Fruit fly (Drosophila melanogaster): ENCODE data around the gene CG14075.
A peak's percentile ranks its signal among the peaks of the same experiment; 100 is the strongest.

The CG14075 gene

DNA sequence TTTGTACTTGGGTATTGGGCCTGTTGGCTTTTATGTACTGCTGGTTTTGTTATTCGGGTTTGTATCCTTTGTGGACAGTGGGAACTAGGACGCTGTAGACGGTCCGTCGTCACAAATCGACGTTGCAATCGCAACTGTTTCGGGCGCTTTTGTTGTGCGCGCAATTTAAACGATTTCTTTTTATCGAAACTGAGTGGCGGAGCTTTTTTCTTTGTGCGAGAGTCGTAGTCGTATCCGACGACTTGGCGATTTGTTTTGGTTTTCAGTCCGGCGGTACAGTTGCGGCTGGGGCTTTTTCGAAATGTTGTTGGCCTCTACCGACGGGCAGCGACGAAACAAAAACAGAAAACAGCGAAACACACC is 10.9 kb downstream of the CG14075 start (continued):
- peak; percentile 24 for TF ChIP-seq scrt (GFP tag; optimal IDR thresholded peaks at IDR 0.05)
- peak; percentile 15; the same call in 1 of the 3 replicates for TF ChIP-seq ci (GFP tag; IDR thresholded peaks at IDR 0.05)
- TF ChIP-seq Deaf1 (tag; optimal IDR thresholded peaks at IDR 0.05): peak; percentile 88
- TF ChIP-seq Bgb (GFP tag; IDR thresholded peaks at IDR 0.05; ENCODE audit: partially characterized antibody): peak; percentile 22; the same call in 1 of the 2 replicates
- TF ChIP-seq sisA (GFP tag; IDR thresholded peaks at IDR 0.05): no peak
- TF ChIP-seq seq (GFP tag; IDR thresholded peaks at IDR 0.05): peak; percentile 13; the same call in 1 of the 2 replicates
- TF ChIP-seq CG34224 (GFP tag; IDR thresholded peaks at IDR 0.05; ENCODE audit: partially characterized antibody): 0 out of 3 replicates have a peak, but pooled peaks have one; percentile 26
- 0 out of 3 replicates have a peak, but pooled peaks have one; percentile 25 for TF ChIP-seq z (GFP tag; IDR thresholded peaks at IDR 0.05)
- TF ChIP-seq E2f2 (GFP tag; IDR thresholded peaks at IDR 0.05): peak; percentile 56
- TF ChIP-seq CG9797 (GFP tag; optimal IDR thresholded peaks at IDR 0.05): no peak
- TF ChIP-seq CG34376 (GFP tag; optimal IDR thresholded peaks at IDR 0.05): peak; percentile 32
- TF ChIP-seq CG17359 (tag; optimal IDR thresholded peaks at IDR 0.05): no peak
- no peak for TF ChIP-seq kah (GFP tag; optimal IDR thresholded peaks at IDR 0.05)
- no peak for TF ChIP-seq CG8290 (GFP tag; optimal IDR thresholded peaks at IDR 0.05)
- peak in 1 of 2 experiments; percentile 11 for TF ChIP-seq CG8290 (tag; optimal IDR thresholded peaks at IDR 0.05)
- no peak for TF ChIP-seq CG10321 (GFP tag; IDR thresholded peaks at IDR 0.05)
- TF ChIP-seq pfk (GFP tag; optimal IDR thresholded peaks at IDR 0.05): no peak
- TF ChIP-seq CG13287 (GFP tag; IDR thresholded peaks at IDR 0.05; ENCODE audit: partially characterized antibody): peak; percentile 32; the same call in 1 of the 2 replicates

DNA sequence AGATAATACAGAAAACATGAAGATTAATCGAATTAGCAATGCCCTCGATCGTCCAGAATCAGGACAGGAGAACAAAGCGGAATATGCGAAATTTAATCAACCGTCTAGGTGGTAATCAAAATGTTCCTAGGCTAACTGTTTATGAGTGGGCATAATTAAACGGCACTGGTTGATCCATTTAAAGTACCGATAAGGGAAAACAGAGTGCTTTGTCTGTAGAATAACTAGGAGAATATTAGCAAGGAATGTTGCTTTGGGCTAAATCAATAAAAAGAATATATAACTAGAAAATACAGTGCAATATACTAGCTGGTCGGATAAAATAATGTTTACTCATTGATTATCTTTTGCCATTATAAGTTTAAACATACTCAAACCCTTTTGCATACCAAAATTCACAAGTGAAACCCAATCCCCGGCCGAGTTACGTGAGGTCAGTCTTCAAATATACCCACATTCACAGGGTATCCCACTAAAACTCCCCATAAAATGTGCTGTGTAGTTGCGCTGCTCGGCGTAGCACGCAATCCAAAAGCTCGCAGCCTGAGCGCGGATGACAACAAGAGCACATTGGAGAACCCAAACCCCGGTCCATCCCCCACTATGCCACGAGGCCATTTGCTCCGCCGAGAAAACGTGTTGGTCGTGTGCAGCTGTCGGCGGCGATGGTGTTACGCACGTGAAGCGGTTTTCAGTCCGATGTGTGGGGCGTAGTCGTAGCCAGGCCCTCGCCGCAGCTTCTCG is 11.4 kb downstream of the CG14075 start:
- TF ChIP-seq en (GFP tag; optimal IDR thresholded peaks at IDR 0.05): peak; percentile 32
- TF ChIP-seq insv (GFP tag; optimal IDR thresholded peaks at IDR 0.05): no peak
- no peak for TF ChIP-seq sens-2 (GFP tag; IDR thresholded peaks at IDR 0.05)
- peak; percentile 58; the same call in 2 of the 3 replicates for TF ChIP-seq CG2889 (GFP tag; IDR thresholded peaks at IDR 0.05)
- peak; percentile 46 for TF ChIP-seq CG7987 (GFP tag; optimal IDR thresholded peaks at IDR 0.05)
- peak; percentile 78 for TF ChIP-seq Sox100B (GFP tag; optimal IDR thresholded peaks at IDR 0.05)
- peak; percentile 61 for TF ChIP-seq CG11085 (GFP tag; IDR thresholded peaks at IDR 0.05)
- peak; percentile 21; the same call in 1 of the 3 replicates for TF ChIP-seq zen2 (GFP tag; IDR thresholded peaks at IDR 0.05; ENCODE audit: partially characterized antibody)
- no peak for TF ChIP-seq CG4707 (GFP tag; optimal IDR thresholded peaks at IDR 0.05)
- TF ChIP-seq Oli (tag; optimal IDR thresholded peaks at IDR 0.05): peak; percentile 79
- TF ChIP-seq Deaf1 (tag; optimal IDR thresholded peaks at IDR 0.05): peak; percentile 84
- TF ChIP-seq Ets65A (GFP tag): peak; percentile 94
- TF ChIP-seq CG11398 (GFP tag; optimal IDR thresholded peaks at IDR 0.05): peak; percentile 40
- TF ChIP-seq CG16813 (GFP tag; IDR thresholded peaks at IDR 0.05; ENCODE audit: partially characterized antibody): 0 out of 3 replicates have a peak, but pooled peaks have one; percentile 16
- TF ChIP-seq CG15073 (GFP tag; optimal IDR thresholded peaks at IDR 0.05): no peak
- no peak for TF ChIP-seq CG16779 (GFP tag; IDR thresholded peaks at IDR 0.05)
- peak; percentile 90 for TF ChIP-seq CG13894 (tag; optimal IDR thresholded peaks at IDR 0.05)
- TF ChIP-seq CG34224 (GFP tag; IDR thresholded peaks at IDR 0.05; ENCODE audit: partially characterized antibody): peak; percentile 57; the same call in 2 of the 3 replicates
- peak; percentile 61 for TF ChIP-seq CG6689 (GFP tag; IDR thresholded peaks at IDR 0.05)
- TF ChIP-seq bigmax (GFP tag; optimal IDR thresholded peaks at IDR 0.05): peak; percentile 4
- peak; percentile 74 for TF ChIP-seq CG14441 (GFP tag; IDR thresholded peaks at IDR 0.05)
- TF ChIP-seq CG17568 (GFP tag; optimal IDR thresholded peaks at IDR 0.05): peak; percentile 19
- TF ChIP-seq pnt (GFP tag; optimal IDR thresholded peaks at IDR 0.05): peak; percentile 60
- peak; percentile 72 for TF ChIP-seq Dek (tag; optimal IDR thresholded peaks at IDR 0.05)
- no peak for TF ChIP-seq sd (tag; optimal IDR thresholded peaks at IDR 0.05)
- TF ChIP-seq CG6854 (GFP tag; optimal IDR thresholded peaks at IDR 0.05): peak; percentile 41
- TF ChIP-seq Poxn (GFP tag; IDR thresholded peaks at IDR 0.05): peak; percentile 61
- no peak for TF ChIP-seq Eip74EF (GFP tag; optimal IDR thresholded peaks at IDR 0.05)
- no peak for TF ChIP-seq CG32767 (GFP tag; IDR thresholded peaks at IDR 0.05)
- peak; percentile 38 for TF ChIP-seq Blimp-1 (GFP tag; optimal IDR thresholded peaks at IDR 0.05)
- TF ChIP-seq chinmo (GFP tag; IDR thresholded peaks at IDR 0.05; ENCODE audit: partially characterized antibody): peak; percentile 99
